Fruit fly (Drosophila melanogaster) Kc167 (cell line): ENCODE measurements around the gene Tep4.

ENCODE experiments used
- Myc ChIP-seq: fragments of >200 bp; optimal IDR thresholded peaks from 2 replicates; lab custom pipeline; 2017; ENCODE audit warnings: missing external identifiers
- insv ChIP-seq: fragments of >200 bp; optimal IDR thresholded peaks from 3 replicates; lab custom pipeline; 2018; ENCODE audit warnings: missing external identifiers
- ttk ChIP-seq: sonication (Bioruptor generic); optimal IDR thresholded peaks from 2 replicates; lab custom pipeline; 2017; ENCODE audit warnings: missing external identifiers

DNA sequence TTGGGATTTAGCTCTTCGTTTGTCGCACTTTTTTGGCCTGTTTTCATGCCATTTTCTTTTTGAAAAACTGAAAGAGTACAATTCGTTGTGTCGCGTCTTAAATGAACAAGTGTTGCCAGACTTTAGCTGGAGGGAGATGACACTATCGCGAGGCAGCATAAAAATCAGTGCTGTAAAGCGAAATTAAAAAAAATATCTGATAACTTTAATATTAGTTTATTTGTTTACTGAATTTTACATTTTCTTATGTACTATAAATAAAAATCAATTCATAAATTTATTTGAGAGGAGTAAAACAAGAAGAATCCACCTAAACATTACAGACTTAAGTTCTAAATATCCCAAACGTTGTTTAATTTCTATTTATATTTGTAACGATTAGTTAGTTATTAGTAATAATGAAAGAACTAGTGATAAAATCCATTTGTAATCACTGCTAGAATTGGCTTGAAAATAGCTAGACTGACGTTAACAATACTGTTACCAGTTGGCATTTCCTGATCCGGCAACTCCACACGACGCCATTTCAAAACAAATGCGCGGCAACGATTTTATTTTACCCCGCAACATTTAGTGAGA is 29.0 kb downstream of the Tep4 start, which contains the start of the genes spi and msb1l:
- TF ChIP-seq ttk (lab: Kevin White, UChicago) (no peak), insv (lab: Kevin White, UChicago) (no peak), Myc (lab: Kevin White, UChicago) (no peak)
